Worm (Caenorhabditis elegans) whole organism, young adult: ENCODE results near the gene C05C10.7.

Experiments
- B0261.1 ChIP-seq: sonication (generic microtip); optimal IDR thresholded peaks from 2 replicates; lab custom pipeline; 2016; ENCODE audit warnings: mild to moderate bottlenecking, missing genetic modification characterization, moderate library complexity, missing compliant biosample characterization
- B0336.3 ChIP-seq: fragments of 200-800 bp; sonication (Bioruptor generic); IDR thresholded peaks from 2 replicates; pipeline ENCODE4 v1.3.6; 2022; ENCODE audit warnings: missing genetic modification characterization, missing compliant biosample characterization
- D2030.7 ChIP-seq: fragments of 200-800 bp; sonication (Bioruptor generic); IDR thresholded peaks from 2 replicates; pipeline ENCODE4 v1.3.6; 2022; ENCODE audit warnings: missing genetic modification reagents, missing genetic modification characterization, missing compliant biosample characterization
- F22D6.2 ChIP-seq: sonication (generic microtip); optimal IDR thresholded peaks from 2 replicates; lab custom pipeline; 2016; ENCODE audit warnings: mild to moderate bottlenecking, missing genetic modification characterization, missing compliant biosample characterization
- F33H1.4 ChIP-seq: fragments of 200-800 bp; sonication (Bioruptor generic); IDR thresholded peaks from 2 replicates; pipeline ENCODE4 v1.3.6; 2022; ENCODE audit warnings: missing genetic modification reagents, missing genetic modification characterization, missing compliant biosample characterization
- F39B2.1 ChIP-seq: fragments of 200-800 bp; sonication (Bioruptor generic); IDR thresholded peaks from 2 replicates; pipeline ENCODE4 v1.3.6; 2022; ENCODE audit warnings: missing genetic modification reagents, missing genetic modification characterization, missing compliant biosample characterization
- T26A5.8 ChIP-seq: sonication (generic microtip); optimal IDR thresholded peaks from 2 replicates; lab custom pipeline; 2016; ENCODE audit warnings: missing genetic modification characterization, missing compliant biosample characterization
- Y56A3A.18 ChIP-seq: fragments of 200-800 bp; sonication (Bioruptor generic); IDR thresholded peaks from 2 replicates; pipeline ENCODE4 v1.3.6; 2022; ENCODE audit warnings: missing genetic modification reagents, missing genetic modification characterization, missing compliant biosample characterization
- Y95B8A.8 ChIP-seq: fragments of 200-800 bp; sonication (Bioruptor generic); IDR thresholded peaks from 2 replicates; pipeline ENCODE4 v1.3.6; 2022; ENCODE audit warnings: missing genetic modification reagents, missing genetic modification characterization, missing compliant biosample characterization
- ZK185.1 ChIP-seq: sonication (generic microtip); optimal IDR thresholded peaks from 2 replicates; lab custom pipeline; 2016; ENCODE audit warnings: mild to moderate bottlenecking, missing genetic modification characterization, missing compliant biosample characterization; ENCODE audit not compliant: poor library complexity, severe bottlenecking
- aptf-2 ChIP-seq: fragments of 200-800 bp; sonication (Bioruptor generic); conservative IDR thresholded peaks from 2 replicates; pipeline ENCODE4 v1.3.6; 2022; ENCODE audit warnings: missing genetic modification reagents, missing genetic modification characterization, missing compliant biosample characterization
- athp-1 ChIP-seq: sonication (generic microtip); optimal IDR thresholded peaks from 2 replicates; lab custom pipeline; 2017; ENCODE audit warnings: mild to moderate bottlenecking, missing genetic modification characterization, missing compliant biosample characterization
- attf-5 ChIP-seq: fragments of 200-800 bp; sonication (Bioruptor generic); optimal IDR thresholded peaks from 2 replicates; lab custom pipeline; 2018; ENCODE audit warnings: mild to moderate bottlenecking, missing genetic modification characterization, missing compliant biosample characterization
- ccch-3 ChIP-seq: fragments of 200-800 bp; sonication (Bioruptor generic); optimal IDR thresholded peaks from 2 replicates; lab custom pipeline; 2018; ENCODE audit warnings: mild to moderate bottlenecking, missing genetic modification characterization, missing compliant biosample characterization
- cebp-1 ChIP-seq, 2 experiments: fragments of 200-800 bp in 1 of 2; sonication (Bioruptor generic) in 1 of 2; sonication (generic microtip) in 1 of 2; IDR thresholded peaks in 1 of 2; optimal IDR thresholded peaks in 1 of 2; 2 replicates each; pipeline versions ENCODE4 v1.3.6 to Lab custom; 2017 to 2022; ENCODE audit warnings: missing compliant biosample characterization in 2 of 2, missing genetic modification characterization in 2 of 2, mild to moderate bottlenecking in 1 of 2, missing genetic modification reagents in 1 of 2, moderate library complexity in 1 of 2
- ceh-100 ChIP-seq: fragments of 200-800 bp; sonication (Bioruptor generic); IDR thresholded peaks from 2 replicates; pipeline ENCODE4 v1.3.6; 2022; ENCODE audit warnings: missing genetic modification reagents, missing genetic modification characterization, missing compliant biosample characterization
- ceh-58 ChIP-seq: fragments of 200-800 bp; sonication (Bioruptor generic); IDR thresholded peaks from 2 replicates; pipeline ENCODE4 v1.3.6; 2022; ENCODE audit warnings: missing genetic modification characterization, missing compliant biosample characterization
- dox-1 ChIP-seq: fragments of 200-800 bp; sonication (Bioruptor generic); IDR thresholded peaks from 2 replicates; pipeline ENCODE4 v1.3.6; 2022; ENCODE audit warnings: missing genetic modification reagents, missing genetic modification characterization, missing compliant biosample characterization
- efl-1 ChIP-seq: fragments of 150-350 bp; optimal IDR thresholded peaks from 2 replicates; lab custom pipeline; 2014; ENCODE audit warnings: missing biosample characterization, missing genetic modification reagents, missing genetic modification characterization
- egl-18 ChIP-seq: fragments of 200-800 bp; sonication (Bioruptor generic); IDR thresholded peaks from 2 replicates; pipeline ENCODE4 v1.3.6; 2022; ENCODE audit warnings: missing genetic modification reagents, missing genetic modification characterization, missing compliant biosample characterization
- ekl-4 ChIP-seq: fragments of 200-800 bp; sonication (Bioruptor generic); IDR thresholded peaks from 2 replicates; pipeline ENCODE4 v1.3.6; 2022; ENCODE audit warnings: missing genetic modification reagents, missing genetic modification characterization, missing compliant biosample characterization
- fkh-3 ChIP-seq: sonication (generic microtip); optimal IDR thresholded peaks from 2 replicates; lab custom pipeline; 2016; ENCODE audit warnings: mild to moderate bottlenecking, missing genetic modification characterization, missing compliant biosample characterization
- gei-17 ChIP-seq: fragments of 200-800 bp; sonication (Bioruptor generic); optimal IDR thresholded peaks from 2 replicates; lab custom pipeline; 2018; ENCODE audit warnings: mild to moderate bottlenecking, missing genetic modification characterization, missing compliant biosample characterization
- hmg-1.2 ChIP-seq: fragments of 200-800 bp; sonication (Bioruptor generic); IDR thresholded peaks from 2 replicates; pipeline ENCODE4 v1.3.6; 2022; ENCODE audit warnings: missing genetic modification reagents, missing genetic modification characterization, missing compliant biosample characterization
- hrde-1 ChIP-seq: sonication (generic microtip); optimal IDR thresholded peaks from 2 replicates; lab custom pipeline; 2016; ENCODE audit warnings: missing genetic modification characterization, mild to moderate bottlenecking, missing compliant biosample characterization, moderate library complexity, missing genotype, missing genetic modification reagents, borderline replicate concordance
- hsf-1 ChIP-seq: fragments of 200-800 bp; sonication (Bioruptor generic); IDR thresholded peaks from 2 replicates; pipeline ENCODE4 v1.3.6; 2022; ENCODE audit warnings: missing genetic modification reagents, missing genetic modification characterization, missing compliant biosample characterization
- let-526 ChIP-seq: fragments of 200-800 bp; sonication (Bioruptor generic); IDR thresholded peaks from 2 replicates; pipeline ENCODE4 v1.3.6; 2022; ENCODE audit warnings: missing genetic modification reagents, missing genetic modification characterization, missing compliant biosample characterization
- let-607 ChIP-seq, 2 experiments: fragments of 200-800 bp in 1 of 2; sonication (Bioruptor generic) in 1 of 2; sonication (generic microtip) in 1 of 2; optimal IDR thresholded peaks; 2 replicates each; lab custom pipeline; 2016 to 2018; ENCODE audit warnings: mild to moderate bottlenecking in 2 of 2, missing compliant biosample characterization in 2 of 2, missing genetic modification characterization in 2 of 2, moderate library complexity in 2 of 2, missing genotype in 1 of 2
- lin-54 ChIP-seq: fragments of 200-800 bp; sonication (Bioruptor generic); optimal IDR thresholded peaks from 2 replicates; lab custom pipeline; 2018; ENCODE audit warnings: mild to moderate bottlenecking, missing genetic modification characterization, missing compliant biosample characterization
- madf-6 ChIP-seq: fragments of 200-800 bp; sonication (Bioruptor generic); IDR thresholded peaks from 2 replicates; pipeline ENCODE4 v1.3.6; 2022; ENCODE audit warnings: missing genetic modification reagents, missing genetic modification characterization, missing compliant biosample characterization
- madf-8 ChIP-seq: fragments of 200-800 bp; sonication (Bioruptor generic); conservative IDR thresholded peaks from 2 replicates; pipeline ENCODE4 v1.3.6; 2022; ENCODE audit warnings: missing genetic modification reagents, missing genetic modification characterization, missing compliant biosample characterization
- mel-28 ChIP-seq: sonication (generic microtip); optimal IDR thresholded peaks from 2 replicates; lab custom pipeline; 2016; ENCODE audit warnings: borderline replicate concordance, mild to moderate bottlenecking, missing genetic modification characterization, missing compliant biosample characterization
- nfyb-1 ChIP-seq: fragments of 200-800 bp; sonication (Bioruptor generic); IDR thresholded peaks from 2 replicates; pipeline ENCODE4 v1.3.6; 2022; ENCODE audit warnings: missing genetic modification reagents, missing genetic modification characterization, missing compliant biosample characterization
- nhr-80 ChIP-seq: sonication (generic microtip); optimal IDR thresholded peaks from 2 replicates; lab custom pipeline; 2016; ENCODE audit warnings: missing genetic modification characterization, missing compliant biosample characterization
- pbrm-1 ChIP-seq: fragments of 200-800 bp; sonication (Bioruptor generic); IDR thresholded peaks from 2 replicates; pipeline ENCODE4 v1.3.6; 2022; ENCODE audit warnings: missing genetic modification reagents, missing genetic modification characterization, missing compliant biosample characterization
- pha-4 ChIP-seq: fragments of 150-350 bp; sonication (generic microtip); optimal IDR thresholded peaks from 2 replicates; lab custom pipeline; 2014; ENCODE audit warnings: missing biosample characterization, missing genetic modification reagents, missing genetic modification characterization
- rec-8 ChIP-seq, 2 experiments: sonication (generic microtip); optimal IDR thresholded peaks; 2 replicates each; lab custom pipeline; 2016; ENCODE audit warnings: mild to moderate bottlenecking in 2 of 2, missing genetic modification characterization in 2 of 2, missing genetic modification reagents in 2 of 2, missing genotype in 2 of 2, missing biosample characterization in 1 of 2, missing compliant biosample characterization in 1 of 2, moderate library complexity in 1 of 2
- rpc-1 ChIP-seq, 2 experiments: fragments of 150-350 bp in 1 of 2; sonication (generic microtip) in 1 of 2; optimal IDR thresholded peaks; 2 replicates each; lab custom pipeline; 2014 to 2018; ENCODE audit warnings: missing biosample characterization in 1 of 2, missing genetic modification characterization in 1 of 2, missing genetic modification reagents in 1 of 2, missing genotype in 1 of 2
- snpc-4 ChIP-seq, 5 experiments: fragments of 150-350 bp in 1 of 5; sonication (generic microtip) in 4 of 5; optimal IDR thresholded peaks; 2 replicates each; lab custom pipeline; 2014 to 2018; ENCODE audit warnings: missing genetic modification characterization in 5 of 5, missing biosample characterization in 3 of 5, antibody characterized with exemption in 2 of 5, mild to moderate bottlenecking in 2 of 5, missing compliant biosample characterization in 2 of 5, missing genotype in 2 of 5, moderate library complexity in 2 of 5, missing genetic modification reagents in 1 of 5
- tbp1 ChIP-seq: fragments of 200-800 bp; sonication (Bioruptor generic); optimal IDR thresholded peaks from 2 replicates; lab custom pipeline; 2018; ENCODE audit warnings: mild to moderate bottlenecking, missing genetic modification characterization, missing compliant biosample characterization
- unc-62 ChIP-seq: fragments of 150-350 bp; optimal IDR thresholded peaks from 2 replicates; lab custom pipeline; 2014; ENCODE audit warnings: missing biosample characterization, missing genetic modification reagents, missing genetic modification characterization
- xnd-1 ChIP-seq: sonication (generic microtip); optimal IDR thresholded peaks from 2 replicates; lab custom pipeline; 2016; ENCODE audit warnings: missing genotype, missing genetic modification reagents, missing genetic modification characterization, missing compliant biosample characterization
- zfh-2 ChIP-seq: fragments of 200-800 bp; sonication (Bioruptor generic); conservative IDR thresholded peaks from 2 replicates; pipeline ENCODE4 v1.3.6; 2022; ENCODE audit warnings: missing genetic modification reagents, missing genetic modification characterization, missing compliant biosample characterization
- ztf-22 ChIP-seq: fragments of 200-800 bp; sonication (Bioruptor generic); optimal IDR thresholded peaks from 2 replicates; lab custom pipeline; 2018; ENCODE audit warnings: mild to moderate bottlenecking, missing genetic modification characterization, moderate library complexity, missing compliant biosample characterization
- ztf-28 ChIP-seq: fragments of 200-800 bp; sonication (Bioruptor generic); IDR thresholded peaks from 2 replicates; pipeline ENCODE4 v1.3.6; 2022; ENCODE audit warnings: missing genetic modification reagents, missing genetic modification characterization, missing compliant biosample characterization

The C05C10.7 gene

ce11 chrII:9892409-9892808 is 46.4 kb downstream of the C05C10.7 start, which contains the start of gene C08H9.16 (continued):
- TF ChIP-seq attf-5 (GFP tag; lab: Kevin White, UChicago), result peak; percentile 26
- TF ChIP-seq hmg-1.2 (GFP tag; lab: Robert Waterston, UW), result peak; percentile 41; the same call in 1 of the 2 replicates
- TF ChIP-seq ztf-22 (GFP tag; lab: Kevin White, UChicago), result no peak
- TF ChIP-seq hsf-1 (GFP tag; lab: Robert Waterston, UW), result no peak
- TF ChIP-seq rpc-1 (optimal IDR thresholded peaks at IDR 0.05; lab: Kevin White, UChicago), result no peak
- no peak for TF ChIP-seq rpc-1 (tag; optimal IDR thresholded peaks at IDR 0.05; lab: Kevin White, UChicago)
- TF ChIP-seq let-607 (tag; optimal IDR thresholded peaks at IDR 0.05; lab: Kevin White, UChicago), result peak; percentile 89 to 94
- peak; percentile 48 for TF ChIP-seq lin-54 (GFP tag; lab: Kevin White, UChicago)
- TF ChIP-seq ceh-58 (GFP tag; lab: Robert Waterston, UW), result no peak
- TF ChIP-seq zfh-2 (GFP tag; lab: Robert Waterston, UW), result no peak
- peak; percentile 8 for TF ChIP-seq xnd-1 (tag; lab: Kevin White, UChicago)
- TF ChIP-seq tbp1 (GFP tag; lab: Kevin White, UChicago), result peak; percentile 13
- TF ChIP-seq F33H1.4 (GFP tag; lab: Robert Waterston, UW), result peak; percentile 78
- peak; percentile 13 for TF ChIP-seq pha-4 (tag; lab: Kevin White, UChicago)
- TF ChIP-seq nfyb-1 (GFP tag; lab: Robert Waterston, UW), result peak; percentile 69; the same call in 1 of the 2 replicates
- no peak for TF ChIP-seq egl-18 (GFP tag; lab: Robert Waterston, UW)
- TF ChIP-seq fkh-3 (tag; lab: Kevin White, UChicago), result no peak

DNA sequence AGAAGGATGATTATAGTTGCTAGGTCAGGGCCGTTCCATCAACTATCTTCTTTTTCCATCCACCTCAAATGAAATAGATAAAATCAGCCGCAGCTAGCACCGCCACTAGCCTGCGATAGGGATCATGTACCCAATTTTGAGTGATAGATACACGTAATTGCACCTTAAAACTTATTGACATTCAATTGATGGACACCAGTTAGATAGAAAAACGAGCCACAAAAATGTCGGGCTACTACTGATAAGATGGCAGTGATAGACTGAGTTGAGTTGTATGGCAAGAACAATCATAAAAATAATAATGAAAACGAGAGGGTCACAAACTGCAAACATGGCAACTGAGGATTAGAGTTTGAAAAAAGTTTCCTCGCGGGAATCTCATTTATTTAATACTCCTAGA is 46.9 kb downstream of the C05C10.7 start:
- TF ChIP-seq gei-17 (GFP tag; lab: Kevin White, UChicago), result no peak
- no peak for TF ChIP-seq hrde-1
- TF ChIP-seq Y56A3A.18 (GFP tag; lab: Robert Waterston, UW), result no peak
- no peak for TF ChIP-seq B0261.1
- TF ChIP-seq Y95B8A.8, result no peak
- TF ChIP-seq ztf-28, result no peak
- TF ChIP-seq rec-8 (tag; optimal IDR thresholded peaks at IDR 0.05; lab: Kevin White, UChicago), result no peak
- no peak for TF ChIP-seq xnd-1 (tag; lab: Kevin White, UChicago)
- TF ChIP-seq athp-1 (tag; lab: Kevin White, UChicago), result no peak
- TF ChIP-seq madf-6 (GFP tag; lab: Robert Waterston, UW), result peak; percentile 33; the same call in 1 of the 2 replicates
- TF ChIP-seq ceh-100 (GFP tag; lab: Robert Waterston, UW), result no peak
- TF ChIP-seq aptf-2 (GFP tag; lab: Robert Waterston, UW), result no peak
- no peak for TF ChIP-seq B0336.3 (GFP tag; lab: Robert Waterston, UW)
- no peak for TF ChIP-seq snpc-4 (GFP tag; optimal IDR thresholded peaks at IDR 0.05; lab: Kevin White, UChicago)
- peak in 1 of 4 experiments; percentile 29 for TF ChIP-seq snpc-4 (tag; optimal IDR thresholded peaks at IDR 0.05; lab: Kevin White, UChicago)
- no peak for TF ChIP-seq let-526 (GFP tag; lab: Robert Waterston, UW)
- no peak for TF ChIP-seq hsf-1 (GFP tag; lab: Robert Waterston, UW)
- TF ChIP-seq pbrm-1, result no peak
- TF ChIP-seq ZK185.1 (tag; lab: Kevin White, UChicago), result no peak
- TF ChIP-seq D2030.7 (GFP tag; lab: Robert Waterston, UW), result no peak
- TF ChIP-seq efl-1 (GFP tag; lab: Kevin White, UChicago), result no peak
- TF ChIP-seq madf-8 (GFP tag; lab: Robert Waterston, UW), result no peak
- peak; percentile 97 for TF ChIP-seq nhr-80
- peak; percentile 38; the same call in 1 of the 2 replicates for TF ChIP-seq dox-1
- peak; percentile 13; the same call in 1 of the 2 replicates for TF ChIP-seq ekl-4 (GFP tag; lab: Robert Waterston, UW)
- TF ChIP-seq F22D6.2 (tag; lab: Kevin White, UChicago), result no peak
- TF ChIP-seq cebp-1 (GFP tag; IDR thresholded peaks at IDR 0.05; lab: Robert Waterston, UW), result no peak
- TF ChIP-seq cebp-1 (tag; optimal IDR thresholded peaks at IDR 0.05; lab: Kevin White, UChicago), result no peak
- peak; percentile 34 for TF ChIP-seq unc-62 (GFP tag; lab: Kevin White, UChicago)
- TF ChIP-seq T26A5.8 (tag; lab: Kevin White, UChicago), result no peak
- no peak for TF ChIP-seq mel-28 (tag; lab: Kevin White, UChicago)
- TF ChIP-seq ccch-3 (GFP tag; lab: Kevin White, UChicago), result no peak
- TF ChIP-seq F39B2.1, result no peak
